Worm (Caenorhabditis elegans) whole organism, young adult: Measurements from ENCODE around the gene C03C10.7.
A peak's percentile ranks its signal among the peaks of the same experiment; 100 is the strongest.

Experiments
- B0019.2 ChIP-seq: fragments of 200-800 bp; sonication (Bioruptor generic); conservative IDR thresholded peaks from 2 replicates; pipeline ENCODE4 v1.3.6; 2022; ENCODE audit warnings: missing genetic modification reagents, missing genetic modification characterization, missing compliant biosample characterization
- B0035.1 ChIP-seq: sonication (generic microtip); optimal IDR thresholded peaks from 2 replicates; lab custom pipeline; 2016; ENCODE audit warnings: missing genetic modification characterization, mild to moderate bottlenecking, missing compliant biosample characterization, missing genotype, missing genetic modification reagents
- B0336.3 ChIP-seq: fragments of 200-800 bp; sonication (Bioruptor generic); IDR thresholded peaks from 2 replicates; pipeline ENCODE4 v1.3.6; 2022; ENCODE audit warnings: missing genetic modification characterization, missing compliant biosample characterization
- D2030.7 ChIP-seq: fragments of 200-800 bp; sonication (Bioruptor generic); IDR thresholded peaks from 2 replicates; pipeline ENCODE4 v1.3.6; 2022; ENCODE audit warnings: missing genetic modification reagents, missing genetic modification characterization, missing compliant biosample characterization
- F22D6.2 ChIP-seq: sonication (generic microtip); optimal IDR thresholded peaks from 2 replicates; lab custom pipeline; 2016; ENCODE audit warnings: mild to moderate bottlenecking, missing genetic modification characterization, missing compliant biosample characterization
- F33H1.4 ChIP-seq: fragments of 200-800 bp; sonication (Bioruptor generic); IDR thresholded peaks from 2 replicates; pipeline ENCODE4 v1.3.6; 2022; ENCODE audit warnings: missing genetic modification reagents, missing genetic modification characterization, missing compliant biosample characterization
- F52B5.7 ChIP-seq: sonication (generic microtip); optimal IDR thresholded peaks from 2 replicates; lab custom pipeline; 2016; ENCODE audit warnings: mild to moderate bottlenecking, missing genetic modification characterization, missing compliant biosample characterization
- F57C9.4 ChIP-seq: sonication (generic microtip); optimal IDR thresholded peaks from 2 replicates; lab custom pipeline; 2017; ENCODE audit warnings: mild to moderate bottlenecking, missing genetic modification characterization, missing compliant biosample characterization
- T07F8.4 ChIP-seq: sonication (generic microtip); optimal IDR thresholded peaks from 2 replicates; lab custom pipeline; 2016; ENCODE audit warnings: mild to moderate bottlenecking, missing genetic modification characterization, moderate library complexity, missing compliant biosample characterization
- T26A5.8 ChIP-seq: sonication (generic microtip); optimal IDR thresholded peaks from 2 replicates; lab custom pipeline; 2016; ENCODE audit warnings: missing genetic modification characterization, missing compliant biosample characterization
- Y53F4B.3 ChIP-seq: fragments of 200-800 bp; sonication (Bioruptor generic); IDR thresholded peaks from 2 replicates; pipeline ENCODE4 v1.3.6; 2022; ENCODE audit warnings: missing genetic modification reagents, missing genetic modification characterization, missing compliant biosample characterization
- Y53G8AR.9 ChIP-seq: fragments of 200-800 bp; sonication (Bioruptor generic); conservative IDR thresholded peaks from 2 replicates; pipeline ENCODE4 v1.3.6; 2022; ENCODE audit warnings: missing genetic modification reagents, missing genetic modification characterization, missing compliant biosample characterization
- Y79H2A.3 ChIP-seq: fragments of 200-800 bp; sonication (Bioruptor generic); conservative IDR thresholded peaks from 2 replicates; pipeline ENCODE4 v1.3.6; 2022; ENCODE audit warnings: missing genetic modification reagents, missing genetic modification characterization, missing compliant biosample characterization
- ZK185.1 ChIP-seq: sonication (generic microtip); optimal IDR thresholded peaks from 2 replicates; lab custom pipeline; 2016; ENCODE audit warnings: mild to moderate bottlenecking, missing genetic modification characterization, missing compliant biosample characterization; ENCODE audit not compliant: poor library complexity, severe bottlenecking
- ama-1 ChIP-seq, 3 experiments: fragments of 150-350 bp in 1 of 3; sonication (generic microtip) in 2 of 3; optimal IDR thresholded peaks; 2 replicates each; lab custom pipeline; 2014 to 2018; ENCODE audit warnings: missing biosample characterization in 2 of 3, missing genetic modification characterization in 2 of 3, missing genetic modification reagents in 2 of 3
- aptf-2 ChIP-seq: fragments of 200-800 bp; sonication (Bioruptor generic); conservative IDR thresholded peaks from 2 replicates; pipeline ENCODE4 v1.3.6; 2022; ENCODE audit warnings: missing genetic modification reagents, missing genetic modification characterization, missing compliant biosample characterization
- attf-6 ChIP-seq: fragments of 200-800 bp; sonication (Bioruptor generic); IDR thresholded peaks from 2 replicates; pipeline ENCODE4 v1.3.6; 2022; ENCODE audit warnings: missing genetic modification reagents, missing genetic modification characterization, missing compliant biosample characterization
- ccch-3 ChIP-seq: fragments of 200-800 bp; sonication (Bioruptor generic); optimal IDR thresholded peaks from 2 replicates; lab custom pipeline; 2018; ENCODE audit warnings: mild to moderate bottlenecking, missing genetic modification characterization, missing compliant biosample characterization
- cebp-2 ChIP-seq: fragments of 200-800 bp; sonication (Bioruptor generic); IDR thresholded peaks from 2 replicates; pipeline ENCODE4 v1.3.6; 2022; ENCODE audit warnings: missing genetic modification characterization, missing compliant biosample characterization
- ceh-100 ChIP-seq: fragments of 200-800 bp; sonication (Bioruptor generic); IDR thresholded peaks from 2 replicates; pipeline ENCODE4 v1.3.6; 2022; ENCODE audit warnings: missing genetic modification reagents, missing genetic modification characterization, missing compliant biosample characterization
- ceh-27 ChIP-seq: fragments of 200-800 bp; sonication (Bioruptor generic); optimal IDR thresholded peaks from 2 replicates; lab custom pipeline; 2018; ENCODE audit warnings: mild to moderate bottlenecking, missing genetic modification characterization, moderate library complexity, missing compliant biosample characterization
- ceh-58 ChIP-seq: fragments of 200-800 bp; sonication (Bioruptor generic); IDR thresholded peaks from 2 replicates; pipeline ENCODE4 v1.3.6; 2022; ENCODE audit warnings: missing genetic modification characterization, missing compliant biosample characterization
- ceh-79 ChIP-seq: sonication (generic microtip); optimal IDR thresholded peaks from 2 replicates; lab custom pipeline; 2017; ENCODE audit warnings: mild to moderate bottlenecking, missing genetic modification characterization, missing compliant biosample characterization
- ceh-91 ChIP-seq: fragments of 200-800 bp; sonication (Bioruptor generic); IDR thresholded peaks from 2 replicates; pipeline ENCODE4 v1.3.6; 2022; ENCODE audit warnings: missing genetic modification reagents, missing genetic modification characterization, missing compliant biosample characterization
- efl-1 ChIP-seq: fragments of 150-350 bp; optimal IDR thresholded peaks from 2 replicates; lab custom pipeline; 2014; ENCODE audit warnings: missing biosample characterization, missing genetic modification reagents, missing genetic modification characterization
- gei-17 ChIP-seq: fragments of 200-800 bp; sonication (Bioruptor generic); optimal IDR thresholded peaks from 2 replicates; lab custom pipeline; 2018; ENCODE audit warnings: mild to moderate bottlenecking, missing genetic modification characterization, missing compliant biosample characterization
- him-1 ChIP-seq: sonication (generic microtip); optimal IDR thresholded peaks from 2 replicates; lab custom pipeline; 2016; ENCODE audit warnings: missing genotype, missing genetic modification reagents, missing genetic modification characterization, missing compliant biosample characterization
- hrde-1 ChIP-seq: sonication (generic microtip); optimal IDR thresholded peaks from 2 replicates; lab custom pipeline; 2016; ENCODE audit warnings: missing genetic modification characterization, mild to moderate bottlenecking, missing compliant biosample characterization, moderate library complexity, missing genotype, missing genetic modification reagents, borderline replicate concordance
- hsf-1 ChIP-seq: fragments of 200-800 bp; sonication (Bioruptor generic); IDR thresholded peaks from 2 replicates; pipeline ENCODE4 v1.3.6; 2022; ENCODE audit warnings: missing genetic modification reagents, missing genetic modification characterization, missing compliant biosample characterization
- lin-26 ChIP-seq: fragments of 200-800 bp; sonication (Bioruptor generic); IDR thresholded peaks from 2 replicates; pipeline ENCODE4 v1.3.6; 2022; ENCODE audit warnings: missing genetic modification reagents, missing genetic modification characterization, missing compliant biosample characterization
- lin-40 ChIP-seq: sonication (generic microtip); optimal IDR thresholded peaks from 2 replicates; lab custom pipeline; 2016; ENCODE audit warnings: missing genetic modification characterization, mild to moderate bottlenecking, missing compliant biosample characterization, missing genotype, missing genetic modification reagents
- lin-54 ChIP-seq: fragments of 200-800 bp; sonication (Bioruptor generic); optimal IDR thresholded peaks from 2 replicates; lab custom pipeline; 2018; ENCODE audit warnings: mild to moderate bottlenecking, missing genetic modification characterization, missing compliant biosample characterization
- lsy-27 ChIP-seq: sonication (generic microtip); optimal IDR thresholded peaks from 2 replicates; lab custom pipeline; 2017; ENCODE audit warnings: missing genetic modification characterization, mild to moderate bottlenecking, missing compliant biosample characterization, antibody characterized with exemption, missing genotype, borderline replicate concordance; ENCODE audit not compliant: insufficient read depth
- madf-3 ChIP-seq: fragments of 200-800 bp; sonication (Bioruptor generic); IDR thresholded peaks from 2 replicates; pipeline ENCODE4 v1.3.6; 2022; ENCODE audit warnings: missing genetic modification reagents, missing genetic modification characterization, missing compliant biosample characterization
- madf-6 ChIP-seq: fragments of 200-800 bp; sonication (Bioruptor generic); IDR thresholded peaks from 2 replicates; pipeline ENCODE4 v1.3.6; 2022; ENCODE audit warnings: missing genetic modification reagents, missing genetic modification characterization, missing compliant biosample characterization
- nfya-2 ChIP-seq: fragments of 200-800 bp; sonication (Bioruptor generic); IDR thresholded peaks from 2 replicates; pipeline ENCODE4 v1.3.6; 2022; ENCODE audit warnings: missing genetic modification reagents, missing genetic modification characterization, missing compliant biosample characterization
- nhr-120 ChIP-seq: fragments of 200-800 bp; sonication (Bioruptor generic); IDR thresholded peaks from 2 replicates; pipeline ENCODE4 v1.3.6; 2022; ENCODE audit warnings: missing genetic modification characterization, missing compliant biosample characterization
- nhr-80 ChIP-seq: sonication (generic microtip); optimal IDR thresholded peaks from 2 replicates; lab custom pipeline; 2016; ENCODE audit warnings: missing genetic modification characterization, missing compliant biosample characterization
- rcor-1 ChIP-seq: fragments of 200-800 bp; sonication (Bioruptor generic); IDR thresholded peaks from 2 replicates; pipeline ENCODE4 v1.3.6; 2022; ENCODE audit warnings: missing genetic modification reagents, missing genetic modification characterization, missing compliant biosample characterization
- rec-8 ChIP-seq, 2 experiments: sonication (generic microtip); optimal IDR thresholded peaks; 2 replicates each; lab custom pipeline; 2016; ENCODE audit warnings: mild to moderate bottlenecking in 2 of 2, missing genetic modification characterization in 2 of 2, missing genetic modification reagents in 2 of 2, missing genotype in 2 of 2, missing biosample characterization in 1 of 2, missing compliant biosample characterization in 1 of 2, moderate library complexity in 1 of 2
- snpc-1.1 ChIP-seq: sonication (generic microtip); optimal IDR thresholded peaks from 2 replicates; lab custom pipeline; 2017; ENCODE audit warnings: missing genetic modification characterization, mild to moderate bottlenecking, missing compliant biosample characterization, antibody characterized with exemption, moderate library complexity, missing genotype, missing genetic modification reagents; ENCODE audit not compliant: insufficient read depth
- snpc-1.3 ChIP-seq: sonication (generic microtip); optimal IDR thresholded peaks from 2 replicates; lab custom pipeline; 2017; ENCODE audit warnings: missing genetic modification characterization, mild to moderate bottlenecking, missing compliant biosample characterization, antibody characterized with exemption, moderate library complexity, missing genotype, missing genetic modification reagents; ENCODE audit not compliant: insufficient read depth
- snpc-3.4 ChIP-seq: sonication (generic microtip); optimal IDR thresholded peaks from 2 replicates; lab custom pipeline; 2017; ENCODE audit warnings: missing genetic modification characterization, mild to moderate bottlenecking, missing compliant biosample characterization, antibody characterized with exemption, moderate library complexity, missing genotype, missing genetic modification reagents
- tlf-1 ChIP-seq: fragments of 200-800 bp; sonication (Bioruptor generic); optimal IDR thresholded peaks from 2 replicates; lab custom pipeline; 2018; ENCODE audit warnings: mild to moderate bottlenecking, missing genetic modification characterization, missing compliant biosample characterization
- xnd-1 ChIP-seq: sonication (generic microtip); optimal IDR thresholded peaks from 2 replicates; lab custom pipeline; 2016; ENCODE audit warnings: missing genotype, missing genetic modification reagents, missing genetic modification characterization, missing compliant biosample characterization
- ztf-3 ChIP-seq: fragments of 200-800 bp; sonication (Bioruptor generic); optimal IDR thresholded peaks from 2 replicates; lab custom pipeline; 2018; ENCODE audit warnings: mild to moderate bottlenecking, missing genetic modification characterization, missing compliant biosample characterization

C03C10.7 gene

ce11 chrIII:4095441-4096095, at the start of gene C03C10.7:
C03C10.7 (plus strand) TSS chrIII:4096045.
- TF ChIP-seq tlf-1 (GFP tag; lab: Kevin White, UChicago) (peak; percentile 3), ceh-91 (GFP tag; lab: Robert Waterston, UW) (peak; percentile 74), Y79H2A.3 (GFP tag; lab: Robert Waterston, UW) (no peak), hsf-1 (peak; percentile 80), aptf-2 (GFP tag; lab: Robert Waterston, UW) (no peak), lin-26 (0 out of 2 replicates have a peak, but pooled peaks have one; percentile 10), nfya-2 (GFP tag; lab: Robert Waterston, UW) (no peak), ama-1 (optimal IDR thresholded peaks at IDR 0.05; lab: Kevin White, UChicago) (no peak), ama-1 (GFP tag; optimal IDR thresholded peaks at IDR 0.05; lab: Kevin White, UChicago) (no peak), efl-1 (GFP tag; lab: Kevin White, UChicago) (peak; percentile 91), attf-6 (GFP tag; lab: Robert Waterston, UW) (no peak), lsy-27 (tag; lab: Kevin White, UChicago) (no peak), B0336.3 (GFP tag; lab: Robert Waterston, UW) (no peak; the same call in 1 of the 2 replicates), ceh-27 (GFP tag; lab: Kevin White, UChicago) (no peak), madf-3 (GFP tag; lab: Robert Waterston, UW) (peak; percentile 83), ceh-79 (tag; lab: Kevin White, UChicago) (no peak), F57C9.4 (no peak), hrde-1 (peak; percentile 7), ceh-58 (GFP tag; lab: Robert Waterston, UW) (no peak), madf-6 (GFP tag; lab: Robert Waterston, UW) (peak; percentile 98), nhr-80 (no peak), ceh-100 (GFP tag; lab: Robert Waterston, UW) (no peak), snpc-1.1 (tag; lab: Kevin White, UChicago) (no peak), B0019.2 (GFP tag; lab: Robert Waterston, UW) (no peak), Y53F4B.3 (GFP tag; lab: Robert Waterston, UW) (no peak), cebp-2 (GFP tag; lab: Robert Waterston, UW) (no peak), Y53G8AR.9 (GFP tag; lab: Robert Waterston, UW) (peak; percentile 58; the same call in 1 of the 2 replicates), F22D6.2 (tag; lab: Kevin White, UChicago) (no peak), rec-8 (tag; optimal IDR thresholded peaks at IDR 0.05; lab: Kevin White, UChicago) (no peak), rcor-1 (GFP tag; lab: Robert Waterston, UW) (no peak), lin-40 (tag; lab: Kevin White, UChicago) (no peak), gei-17 (no peak), nhr-120 (GFP tag; lab: Robert Waterston, UW) (no peak), ztf-3 (GFP tag; lab: Kevin White, UChicago) (no peak), ccch-3 (no peak), xnd-1 (tag; lab: Kevin White, UChicago) (peak; percentile 88), snpc-1.3 (tag; lab: Kevin White, UChicago) (no peak), B0035.1 (tag; lab: Kevin White, UChicago) (no peak), him-1 (tag; lab: Kevin White, UChicago) (no peak), ZK185.1 (no peak), F33H1.4 (GFP tag; lab: Robert Waterston, UW) (peak; percentile 60), T07F8.4 (tag; lab: Kevin White, UChicago) (no peak), snpc-3.4 (tag; lab: Kevin White, UChicago) (peak; percentile 79), D2030.7 (GFP tag; lab: Robert Waterston, UW) (peak; percentile 55), lin-54 (peak; percentile 74), F52B5.7 (tag; lab: Kevin White, UChicago) (no peak), T26A5.8 (tag; lab: Kevin White, UChicago) (no peak)
